Worm (Caenorhabditis elegans) whole organism, L1 larva: Measurements from ENCODE around the gene clec-180.
A peak's percentile ranks its signal among the peaks of the same experiment; 100 is the strongest.

Source experiments
- C04F5.9 ChIP-seq: sonication (generic microtip); optimal IDR thresholded peaks from 2 replicates; lab custom pipeline; 2016; ENCODE audit warnings: missing genetic modification characterization, missing compliant biosample characterization
- C16A3.4 ChIP-seq: fragments of 150-350 bp; optimal IDR thresholded peaks from 2 replicates; lab custom pipeline; 2014; ENCODE audit warnings: missing biosample characterization, missing genetic modification characterization
- F16B12.6 ChIP-seq: fragments of 150-350 bp; optimal IDR thresholded peaks from 2 replicates; lab custom pipeline; 2014; ENCODE audit warnings: missing biosample characterization, missing genetic modification characterization
- aha-1 ChIP-seq: fragments of 150-350 bp; optimal IDR thresholded peaks from 2 replicates; lab custom pipeline; 2014; ENCODE audit warnings: missing biosample characterization, missing genetic modification characterization
- aly-2 ChIP-seq: fragments of 150-350 bp; optimal IDR thresholded peaks from 2 replicates; lab custom pipeline; 2014; ENCODE audit warnings: missing biosample characterization, missing genetic modification characterization
- ama-1 ChIP-seq: fragments of 150-350 bp; optimal IDR thresholded peaks from 2 replicates; lab custom pipeline; 2014
- ceh-63 ChIP-seq: fragments of 200-800 bp; sonication (Bioruptor generic); optimal IDR thresholded peaks from 2 replicates; lab custom pipeline; 2018; ENCODE audit warnings: mild to moderate bottlenecking, missing genetic modification characterization, missing compliant biosample characterization
- ceh-90 ChIP-seq: sonication (generic microtip); optimal IDR thresholded peaks from 2 replicates; lab custom pipeline; 2016; ENCODE audit warnings: missing genetic modification characterization, missing compliant biosample characterization
- ces-1 ChIP-seq: fragments of 150-350 bp; optimal IDR thresholded peaks from 2 replicates; lab custom pipeline; 2014; ENCODE audit warnings: missing biosample characterization, missing genetic modification reagents, missing genetic modification characterization
- dpl-1 ChIP-seq, 3 experiments: fragments of 150-350 bp in 2 of 3; sonication (generic microtip) in 1 of 3; optimal IDR thresholded peaks; 2 replicates each; lab custom pipeline; 2014 to 2017; ENCODE audit warnings: missing biosample characterization in 3 of 3, missing genetic modification characterization in 3 of 3, missing genetic modification reagents in 3 of 3
- dsc-1 ChIP-seq: sonication (generic microtip); optimal IDR thresholded peaks from 2 replicates; lab custom pipeline; 2016; ENCODE audit warnings: mild to moderate bottlenecking, missing genetic modification characterization, missing compliant biosample characterization
- efl-1 ChIP-seq, 4 experiments: fragments of 150-350 bp; optimal IDR thresholded peaks in 3 of 4; peaks in 1 of 4; 1 replicate in 1 of 4; 2 replicates in 3 of 4; lab custom pipeline; 2014; ENCODE audit warnings: missing biosample characterization in 2 of 4, missing genetic modification characterization in 2 of 4, missing genetic modification reagents in 2 of 4
- efl-3 ChIP-seq: fragments of 200-800 bp; sonication (Bioruptor generic); optimal IDR thresholded peaks from 2 replicates; lab custom pipeline; 2018; ENCODE audit warnings: mild to moderate bottlenecking, missing genetic modification characterization, missing compliant biosample characterization
- egl-13 ChIP-seq: sonication (generic microtip); optimal IDR thresholded peaks from 2 replicates; lab custom pipeline; 2016; ENCODE audit warnings: missing genotype, missing genetic modification reagents, missing genetic modification characterization, missing compliant biosample characterization
- egl-27 ChIP-seq, 2 experiments: fragments of 150-350 bp in 1 of 2; sonication (generic microtip); optimal IDR thresholded peaks; 3 replicates each; lab custom pipeline; 2017 to 2018; ENCODE audit warnings: missing biosample characterization in 2 of 2, missing genetic modification characterization in 2 of 2, missing genetic modification reagents in 2 of 2
- elt-2 ChIP-seq: sonication (generic microtip); optimal IDR thresholded peaks from 2 replicates; lab custom pipeline; 2016; ENCODE audit warnings: missing genetic modification characterization, mild to moderate bottlenecking, inconsistent platforms, missing compliant biosample characterization, missing genetic modification reagents
- elt-3 ChIP-seq, 6 experiments: fragments of 150-350 bp in 1 of 6; sonication (generic microtip); optimal IDR thresholded peaks; 2 replicates each; lab custom pipeline; 2017 to 2018; ENCODE audit warnings: missing biosample characterization in 6 of 6, missing genetic modification characterization in 6 of 6, inconsistent platforms in 1 of 6
- fkh-10 ChIP-seq: sonication (generic microtip); optimal IDR thresholded peaks from 2 replicates; lab custom pipeline; 2017; ENCODE audit warnings: missing biosample characterization, missing genetic modification reagents, missing genetic modification characterization
- fkh-8 ChIP-seq: sonication (generic microtip); optimal IDR thresholded peaks from 2 replicates; lab custom pipeline; 2016; ENCODE audit warnings: mild to moderate bottlenecking, missing genetic modification characterization, missing compliant biosample characterization
- fos-1 ChIP-seq: fragments of 150-350 bp; optimal IDR thresholded peaks from 2 replicates; lab custom pipeline; 2014; ENCODE audit warnings: missing biosample characterization, missing genetic modification characterization
- grh-1 ChIP-seq: fragments of 200-800 bp; sonication (Bioruptor generic); IDR thresholded peaks from 2 replicates; pipeline ENCODE4 v1.3.6; 2022; ENCODE audit warnings: missing genetic modification reagents, missing genetic modification characterization, missing compliant biosample characterization
- lin-13 ChIP-seq: fragments of 150-350 bp; optimal IDR thresholded peaks from 2 replicates; lab custom pipeline; 2014; ENCODE audit warnings: missing biosample characterization, missing genetic modification reagents, missing genetic modification characterization
- lin-14 ChIP-seq: fragments of 200-800 bp; sonication (Bioruptor generic); optimal IDR thresholded peaks from 2 replicates; lab custom pipeline; 2018; ENCODE audit warnings: mild to moderate bottlenecking, missing genetic modification characterization, moderate library complexity, missing compliant biosample characterization
- lin-35 ChIP-seq, 2 experiments: fragments of 150-350 bp; optimal IDR thresholded peaks; 2 replicates each; lab custom pipeline; 2014; ENCODE audit warnings: missing biosample characterization in 2 of 2, missing genetic modification characterization in 2 of 2, missing genetic modification reagents in 2 of 2
- mab-9 ChIP-seq: fragments of 200-800 bp; sonication (Bioruptor generic); IDR thresholded peaks from 2 replicates; pipeline ENCODE4 v1.3.6; 2022; ENCODE audit warnings: missing genetic modification reagents, missing genetic modification characterization, missing compliant biosample characterization
- mep-1 ChIP-seq: fragments of 150-350 bp; optimal IDR thresholded peaks from 2 replicates; lab custom pipeline; 2014; ENCODE audit warnings: missing biosample characterization, missing genetic modification characterization
- nhr-11 ChIP-seq: fragments of 150-350 bp; optimal IDR thresholded peaks from 2 replicates; lab custom pipeline; 2014; ENCODE audit warnings: missing biosample characterization, missing genetic modification characterization
- nhr-19 ChIP-seq: fragments of 200-800 bp; sonication (Bioruptor generic); conservative IDR thresholded peaks from 2 replicates; pipeline ENCODE4 v1.3.6; 2022; ENCODE audit warnings: missing genetic modification characterization, missing compliant biosample characterization
- nhr-20 ChIP-seq: sonication (generic microtip); optimal IDR thresholded peaks from 2 replicates; lab custom pipeline; 2016; ENCODE audit warnings: mild to moderate bottlenecking, missing genetic modification characterization, missing compliant biosample characterization
- nhr-28 ChIP-seq: fragments of 150-350 bp; optimal IDR thresholded peaks from 2 replicates; lab custom pipeline; 2014; ENCODE audit warnings: missing biosample characterization, missing genetic modification characterization
- nhr-76 ChIP-seq: sonication (generic microtip); optimal IDR thresholded peaks from 2 replicates; lab custom pipeline; 2017; ENCODE audit warnings: missing biosample characterization, missing genetic modification characterization
- nhr-90 ChIP-seq: sonication (generic microtip); optimal IDR thresholded peaks from 2 replicates; lab custom pipeline; 2016; ENCODE audit warnings: mild to moderate bottlenecking, missing genetic modification characterization, missing compliant biosample characterization; ENCODE audit not compliant: poor library complexity
- rnt-1 ChIP-seq: sonication (generic microtip); optimal IDR thresholded peaks from 2 replicates; lab custom pipeline; 2016; ENCODE audit warnings: mild to moderate bottlenecking, missing genetic modification characterization, moderate library complexity, missing compliant biosample characterization
- skn-1 ChIP-seq: fragments of 150-350 bp; optimal IDR thresholded peaks from 2 replicates; lab custom pipeline; 2014; ENCODE audit warnings: missing biosample characterization, missing genetic modification characterization
- sup-37 ChIP-seq: fragments of 200-800 bp; sonication (Bioruptor generic); optimal IDR thresholded peaks from 2 replicates; lab custom pipeline; 2018; ENCODE audit warnings: mild to moderate bottlenecking, missing genetic modification characterization, missing compliant biosample characterization
- unc-130 ChIP-seq: fragments of 150-350 bp; optimal IDR thresholded peaks from 2 replicates; lab custom pipeline; 2017; ENCODE audit warnings: missing biosample characterization, missing genetic modification characterization, inconsistent platforms
- unc-62 ChIP-seq: fragments of 150-350 bp; optimal IDR thresholded peaks from 2 replicates; lab custom pipeline; 2014; ENCODE audit warnings: missing biosample characterization, missing genetic modification reagents, missing genetic modification characterization
- xbp-1 ChIP-seq: sonication (generic microtip); optimal IDR thresholded peaks from 2 replicates; lab custom pipeline; 2016; ENCODE audit warnings: missing genetic modification characterization, missing compliant biosample characterization
- zag-1 ChIP-seq: fragments of 150-350 bp; optimal IDR thresholded peaks from 2 replicates; lab custom pipeline; 2014; ENCODE audit warnings: missing biosample characterization, missing genetic modification characterization
- zip-4 ChIP-seq: fragments of 200-800 bp; sonication (Bioruptor generic); optimal IDR thresholded peaks from 2 replicates; lab custom pipeline; 2018; ENCODE audit warnings: mild to moderate bottlenecking, missing genetic modification characterization, moderate library complexity, missing compliant biosample characterization
- ztf-11 ChIP-seq, 2 experiments: sonication (generic microtip); optimal IDR thresholded peaks; 2 replicates each; lab custom pipeline; 2016 to 2017; ENCODE audit warnings: missing genetic modification characterization in 2 of 2, missing biosample characterization in 1 of 2, missing compliant biosample characterization in 1 of 2

clec-180 gene

DNA sequence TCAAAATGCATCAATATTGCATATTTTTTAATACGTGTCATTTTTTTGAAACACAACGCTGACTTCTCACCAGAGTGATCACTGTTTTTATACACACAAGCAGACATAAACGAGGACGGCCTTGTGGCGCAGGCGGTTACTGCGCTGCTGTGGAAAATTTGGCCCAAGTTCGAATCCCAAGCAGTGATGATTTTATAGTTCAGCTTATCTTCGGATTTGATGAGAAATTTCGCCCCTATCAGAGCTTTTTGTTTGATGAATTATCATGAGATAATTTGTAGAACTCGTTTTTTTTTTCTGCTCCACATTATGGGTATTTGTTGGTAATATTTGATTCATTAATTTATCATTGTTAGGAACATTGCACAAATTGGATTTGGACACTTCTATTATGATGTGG, 5.3 kb downstream of the clec-180 start (continued):
- TF ChIP-seq mab-9 (GFP tag; lab: Robert Waterston, UW) (no peak), zip-4 (GFP tag; lab: Kevin White, UChicago) (no peak), zag-1 (tag; lab: Kevin White, UChicago) (no peak), fos-1 (tag; lab: Kevin White, UChicago) (peak; percentile 54), ceh-90 (peak; percentile 30), lin-14 (GFP tag; lab: Kevin White, UChicago) (no peak), nhr-19 (no peak), ces-1 (GFP tag; lab: Kevin White, UChicago) (no peak), nhr-90 (tag; lab: Kevin White, UChicago) (peak; percentile 76), aha-1 (tag; lab: Kevin White, UChicago) (no peak), nhr-28 (tag; lab: Kevin White, UChicago) (no peak), lin-13 (GFP tag; lab: Kevin White, UChicago) (peak; percentile 55), elt-2 (tag; lab: Kevin White, UChicago) (peak; percentile 35), ama-1 (lab: Kevin White, UChicago) (no peak), fkh-8 (tag; lab: Kevin White, UChicago) (peak; percentile 15), grh-1 (GFP tag; lab: Robert Waterston, UW) (peak; percentile 35; the same call in 1 of the 2 replicates), F16B12.6 (tag; lab: Kevin White, UChicago) (peak; percentile 45), ztf-11 (tag; optimal IDR thresholded peaks at IDR 0.05; lab: Kevin White, UChicago) (no peak), C04F5.9 (tag; lab: Kevin White, UChicago) (no peak), efl-3 (GFP tag; lab: Kevin White, UChicago) (no peak), fkh-10 (GFP tag; lab: Kevin White, UChicago) (no peak), egl-13 (tag; lab: Kevin White, UChicago) (peak; percentile 38), rnt-1 (tag; lab: Kevin White, UChicago) (peak; percentile 65), nhr-76 (tag; lab: Kevin White, UChicago) (no peak), lin-35 (GFP tag; optimal IDR thresholded peaks at IDR 0.05; lab: Kevin White, UChicago) (peak; percentile 65 to 75), nhr-11 (tag; lab: Kevin White, UChicago) (no peak), dpl-1 (GFP tag; optimal IDR thresholded peaks at IDR 0.05; lab: Kevin White, UChicago) (peak in 2 of 3 experiments; percentile 48 to 53), unc-62 (GFP tag; lab: Kevin White, UChicago) (no peak), C16A3.4 (tag; lab: Kevin White, UChicago) (peak; percentile 79), skn-1 (tag; lab: Kevin White, UChicago) (peak; percentile 39), mep-1 (tag; lab: Kevin White, UChicago) (peak; percentile 76), elt-3 (tag; optimal IDR thresholded peaks at IDR 0.05; lab: Kevin White, UChicago) (peak in 2 of 6 experiments; percentile 0 to 68), sup-37 (GFP tag; lab: Kevin White, UChicago) (peak; percentile 23), dsc-1 (tag; lab: Kevin White, UChicago) (peak; percentile 66), nhr-20 (tag; lab: Kevin White, UChicago) (peak; percentile 59), unc-130 (tag; lab: Kevin White, UChicago) (peak; percentile 70), aly-2 (tag; lab: Kevin White, UChicago) (peak; percentile 77), egl-27 (tag; optimal IDR thresholded peaks at IDR 0.05; lab: Kevin White, UChicago) (no peak), efl-1 (optimal IDR thresholded peaks at IDR 0.05; lab: Kevin White, UChicago) (peak; percentile 53 to 60), efl-1 (GFP tag; optimal IDR thresholded peaks at IDR 0.05 in 1 of 2; lab: Kevin White, UChicago) (peak; percentile 52 to 95)

DNA sequence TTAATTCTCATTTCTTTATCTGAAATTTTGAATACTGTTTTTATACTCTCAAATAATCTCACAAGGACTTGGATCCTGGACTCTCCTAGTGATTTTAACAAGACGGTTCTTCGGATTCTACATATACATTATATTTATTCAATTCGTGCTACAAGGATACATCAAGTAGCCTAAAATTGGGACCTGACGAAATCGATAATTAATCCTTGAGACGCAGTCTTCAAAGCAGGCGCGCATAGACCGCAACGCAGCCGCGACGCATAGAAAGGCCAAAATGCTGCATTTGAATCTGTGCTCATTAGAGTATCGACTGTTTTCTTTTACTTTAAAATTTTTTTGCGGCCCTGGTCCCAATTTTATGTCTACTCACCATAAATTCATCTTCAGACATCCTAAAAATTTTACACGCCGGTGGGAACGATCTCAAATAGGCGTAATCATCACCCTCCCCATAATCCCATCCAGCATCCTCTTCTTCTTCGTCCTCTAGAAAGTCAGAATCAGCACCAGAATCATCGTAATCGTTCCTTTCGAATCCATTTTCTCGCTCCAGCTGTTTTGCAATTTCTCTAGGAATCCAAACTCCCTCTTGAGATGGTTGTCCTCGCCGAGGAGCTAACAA, 6.6 kb downstream of the clec-180 start, which contains the start of gene cec-4:
Gene cec-4, plus strand, starts transcription at position 572 of the 622 bp plus-strand sequence.
- TF ChIP-seq nhr-11 (tag; lab: Kevin White, UChicago) = no peak
- peak; percentile 8 for TF ChIP-seq ceh-63
- TF ChIP-seq efl-1 (optimal IDR thresholded peaks at IDR 0.05; lab: Kevin White, UChicago) = peak in 1 of 2 experiments; percentile 15
- TF ChIP-seq efl-1 (GFP tag; optimal IDR thresholded peaks at IDR 0.05 in 1 of 2; lab: Kevin White, UChicago) = no peak
- TF ChIP-seq xbp-1 (tag; lab: Kevin White, UChicago) = no peak
